Worm (Caenorhabditis elegans): Measurements from ENCODE around the gene M110.3.

M110.3 gene

DNA sequence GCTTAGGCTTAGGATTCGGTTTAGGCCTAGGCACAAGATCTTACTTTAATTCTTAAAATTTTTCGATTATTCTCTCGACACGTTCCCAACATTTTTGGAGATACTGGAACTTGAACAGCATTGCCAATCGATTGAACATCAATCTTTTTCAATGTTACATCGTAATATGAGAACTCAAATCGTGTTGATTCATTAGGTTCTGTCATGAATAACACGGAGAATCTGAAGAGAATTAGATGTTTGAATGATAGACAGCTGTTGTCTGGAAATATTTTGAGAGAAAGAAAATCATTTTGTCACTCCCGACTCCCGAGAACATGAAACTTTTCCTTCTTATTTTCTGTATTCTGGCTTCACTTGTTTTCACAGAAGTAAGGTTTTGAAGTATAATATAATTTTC is 47.1 kb downstream of the M110.3 start, which contains the start of gene T05C12.15:
Gene T05C12.15 (plus strand): TSS at position 301 of the 400 bp plus-strand sequence.
- TF ChIP-seq pha-4 (tag; optimal IDR thresholded peaks at IDR 0.05) (no peak), sptf-1 (tag; optimal IDR thresholded peaks at IDR 0.05) (no peak)
